Fruit fly (Drosophila melanogaster) whole organism, embryonic: Measurements from ENCODE around the gene Est-Q.

Experiments
- ATbp ChIP-seq: fragments of 200-800 bp; sonication (Bioruptor generic); optimal IDR thresholded peaks from 2 replicates; lab custom pipeline; 2017; ENCODE audit warnings: missing biosample characterization, mild to moderate bottlenecking, missing genetic modification characterization, missing genetic modification reagents
- Adf1 ChIP-seq: fragments of 200-800 bp; sonication (Bioruptor generic); IDR thresholded peaks from 2 replicates; pipeline ENCODE4 v1.3.6; 2022; ENCODE audit warnings: missing biosample characterization, missing genetic modification characterization
- Bteb2 ChIP-seq: fragments of 200-800 bp; sonication (Bioruptor generic); optimal IDR thresholded peaks from 2 replicates; lab custom pipeline; 2016; ENCODE audit warnings: missing biosample characterization, missing genetic modification characterization
- CG10209 ChIP-seq: fragments of 200-800 bp; sonication (Bioruptor generic); optimal IDR thresholded peaks from 3 replicates; lab custom pipeline; 2017; ENCODE audit warnings: missing biosample characterization, mild to moderate bottlenecking, missing genetic modification characterization, missing genetic modification reagents
- CG10267 ChIP-seq: fragments of 200-800 bp; sonication (Bioruptor generic); optimal IDR thresholded peaks from 2 replicates; lab custom pipeline; 2018; ENCODE audit warnings: missing biosample characterization, mild to moderate bottlenecking, missing genetic modification characterization, moderate library complexity
- CG10979 ChIP-seq: fragments of 200-800 bp; sonication (Bioruptor generic); optimal IDR thresholded peaks from 2 replicates; lab custom pipeline; 2018; ENCODE audit warnings: missing biosample characterization, mild to moderate bottlenecking, missing genetic modification characterization, moderate library complexity
- CG18599 ChIP-seq: fragments of 200-800 bp; sonication (Bioruptor generic); optimal IDR thresholded peaks from 3 replicates; lab custom pipeline; 2017; ENCODE audit warnings: missing biosample characterization, missing genetic modification characterization, mild to moderate bottlenecking, moderate library complexity, missing genetic modification reagents
- CG3281 ChIP-seq: fragments of 200-800 bp; sonication (Bioruptor generic); optimal IDR thresholded peaks from 3 replicates; lab custom pipeline; 2017; ENCODE audit warnings: missing biosample characterization, mild to moderate bottlenecking, missing genetic modification characterization
- CG3838 ChIP-seq: fragments of 200-800 bp; sonication (Bioruptor generic); optimal IDR thresholded peaks from 3 replicates; lab custom pipeline; 2016; ENCODE audit warnings: missing biosample characterization, missing genetic modification characterization
- CG4730 ChIP-seq: fragments of 200-800 bp; sonication (Bioruptor generic); IDR thresholded peaks from 2 replicates; pipeline ENCODE4 v1.3.6; 2022; ENCODE audit warnings: missing biosample characterization, missing genetic modification characterization
- CG7271 ChIP-seq: fragments of 200-800 bp; sonication (Bioruptor generic); optimal IDR thresholded peaks from 2 replicates; lab custom pipeline; 2018; ENCODE audit warnings: missing biosample characterization, mild to moderate bottlenecking, missing genetic modification characterization, moderate library complexity
- CG8089 ChIP-seq: fragments of 200-800 bp; sonication (Bioruptor generic); optimal IDR thresholded peaks from 3 replicates; lab custom pipeline; 2016; ENCODE audit warnings: missing biosample characterization, missing genetic modification characterization
- CG8765 ChIP-seq: fragments of 200-800 bp; sonication (Bioruptor generic); IDR thresholded peaks from 2 replicates; pipeline ENCODE4 v1.3.6; 2022; ENCODE audit warnings: missing biosample characterization, missing genetic modification characterization
- CG9932 ChIP-seq: fragments of 200-800 bp; sonication (Bioruptor generic); IDR thresholded peaks from 2 replicates; pipeline ENCODE4 v1.3.6; 2022; ENCODE audit warnings: missing biosample characterization, missing genetic modification characterization
- CHES-1-like ChIP-seq: fragments of 200-800 bp; sonication (Bioruptor generic); optimal IDR thresholded peaks from 2 replicates; lab custom pipeline; 2016; ENCODE audit warnings: missing biosample characterization, missing genetic modification characterization
- D19B ChIP-seq: fragments of 200-800 bp; sonication (Bioruptor generic); optimal IDR thresholded peaks from 2 replicates; lab custom pipeline; 2017; ENCODE audit warnings: missing biosample characterization, mild to moderate bottlenecking, missing genetic modification characterization
- Hand ChIP-seq: fragments of 200-800 bp; sonication (Bioruptor generic); optimal IDR thresholded peaks from 2 replicates; lab custom pipeline; 2017; ENCODE audit warnings: mild to moderate bottlenecking, missing biosample characterization, missing genetic modification reagents, missing genetic modification characterization
- Hsf ChIP-seq: fragments of 200-800 bp; sonication (Bioruptor generic); optimal IDR thresholded peaks from 3 replicates; lab custom pipeline; 2016; ENCODE audit warnings: missing biosample characterization, missing genetic modification characterization
- Mes4 ChIP-seq: fragments of 200-800 bp; sonication (Bioruptor generic); optimal IDR thresholded peaks from 2 replicates; lab custom pipeline; 2016; ENCODE audit warnings: missing biosample characterization, missing genetic modification characterization
- Nf-YA ChIP-seq: fragments of 200-800 bp; sonication (Bioruptor generic); IDR thresholded peaks from 2 replicates; pipeline ENCODE4 v1.3.6; 2022; ENCODE audit warnings: missing biosample characterization, missing genetic modification characterization
- Nf-YC ChIP-seq: fragments of 200-800 bp; optimal IDR thresholded peaks from 3 replicates; lab custom pipeline; 2019; ENCODE audit warnings: missing biosample characterization, mild to moderate bottlenecking, missing genetic modification characterization, moderate library complexity
- Ptx1 ChIP-seq: fragments of 200-800 bp; sonication (Bioruptor generic); IDR thresholded peaks from 2 replicates; pipeline ENCODE4 v1.3.6; 2022; ENCODE audit warnings: missing biosample characterization, missing genetic modification characterization
- Rfx ChIP-seq: fragments of 200-800 bp; sonication (Bioruptor generic); IDR thresholded peaks from 2 replicates; pipeline ENCODE4 v1.3.6; 2022; ENCODE audit warnings: missing biosample characterization, missing genetic modification characterization
- Sin3A ChIP-seq: fragments of >200 bp; optimal IDR thresholded peaks from 2 replicates; lab custom pipeline; 2018
- Stat92E ChIP-seq, 3 experiments: fragments of >200 bp in 2 of 3; fragments of 200-800 bp in 1 of 3; sonication (Bioruptor generic) in 1 of 3; optimal IDR thresholded peaks; 2 replicates each; lab custom pipeline; 2017 to 2019; ENCODE audit warnings: missing biosample characterization in 3 of 3, missing genetic modification characterization in 3 of 3, mild to moderate bottlenecking in 1 of 3, moderate library complexity in 1 of 3
- ac ChIP-seq: fragments of 200-800 bp; sonication (Bioruptor generic); optimal IDR thresholded peaks from 3 replicates; lab custom pipeline; 2017; ENCODE audit warnings: missing biosample characterization, mild to moderate bottlenecking, missing genetic modification characterization
- bab2 ChIP-seq: fragments of 200-800 bp; sonication (Bioruptor generic); optimal IDR thresholded peaks from 2 replicates; lab custom pipeline; 2016; ENCODE audit warnings: missing biosample characterization, missing genetic modification characterization
- btn ChIP-seq: fragments of 200-800 bp; sonication (Bioruptor generic); optimal IDR thresholded peaks from 2 replicates; lab custom pipeline; 2016; ENCODE audit warnings: missing biosample characterization, missing genetic modification characterization
- cato ChIP-seq: fragments of 200-800 bp; sonication (Bioruptor generic); optimal IDR thresholded peaks from 2 replicates; lab custom pipeline; 2016; ENCODE audit warnings: missing biosample characterization, missing genetic modification characterization, borderline replicate concordance
- crp ChIP-seq, 2 experiments: fragments of 200-800 bp; sonication (Bioruptor generic); optimal IDR thresholded peaks; 2 replicates in 1 of 2; 3 replicates in 1 of 2; lab custom pipeline; 2017; ENCODE audit warnings: missing biosample characterization in 2 of 2, missing genetic modification characterization in 2 of 2, mild to moderate bottlenecking in 1 of 2, moderate library complexity in 1 of 2
- dmrt99B ChIP-seq: fragments of 200-800 bp; sonication (Bioruptor generic); optimal IDR thresholded peaks from 2 replicates; lab custom pipeline; 2018; ENCODE audit warnings: missing biosample characterization, mild to moderate bottlenecking, missing genetic modification characterization, moderate library complexity
- dpn ChIP-seq, 2 experiments: fragments of 200-800 bp; sonication (Bioruptor generic); optimal IDR thresholded peaks; 3 replicates each; lab custom pipeline; 2016; ENCODE audit warnings: missing biosample characterization in 2 of 2, missing genetic modification characterization in 2 of 2
- fu2 ChIP-seq: fragments of 200-800 bp; sonication (Bioruptor generic); optimal IDR thresholded peaks from 2 replicates; lab custom pipeline; 2016; ENCODE audit warnings: missing biosample characterization, missing genetic modification characterization
- gsb-n ChIP-seq: fragments of 200-800 bp; sonication (Bioruptor generic); optimal IDR thresholded peaks from 3 replicates; lab custom pipeline; 2018; ENCODE audit warnings: missing biosample characterization, mild to moderate bottlenecking, missing genetic modification characterization
- ham ChIP-seq: fragments of 200-800 bp; sonication (Bioruptor generic); IDR thresholded peaks from 2 replicates; pipeline ENCODE4 v1.3.6; 2022; ENCODE audit warnings: missing biosample characterization, missing genetic modification characterization
- lola ChIP-seq, 3 experiments: fragments of >200 bp in 2 of 3; fragments of 200-800 bp in 1 of 3; sonication (Bioruptor generic) in 1 of 3; optimal IDR thresholded peaks; 2 replicates each; lab custom pipeline; 2017 to 2019; ENCODE audit warnings: missing biosample characterization in 3 of 3, missing genetic modification characterization in 3 of 3, mild to moderate bottlenecking in 1 of 3, moderate library complexity in 1 of 3
- odd ChIP-seq: fragments of 200-800 bp; sonication (Bioruptor generic); optimal IDR thresholded peaks from 2 replicates; lab custom pipeline; 2017; ENCODE audit warnings: missing biosample characterization, mild to moderate bottlenecking, missing genetic modification characterization
- onecut ChIP-seq: fragments of 200-800 bp; sonication (Bioruptor generic); IDR thresholded peaks from 2 replicates; pipeline ENCODE4 v1.3.6; 2022; ENCODE audit warnings: missing biosample characterization, missing genetic modification characterization
- pum ChIP-seq: fragments of 200-800 bp; sonication (Bioruptor generic); optimal IDR thresholded peaks from 2 replicates; lab custom pipeline; 2016; ENCODE audit warnings: missing biosample characterization, missing genetic modification characterization
- salm ChIP-seq: fragments of 200-800 bp; sonication (Bioruptor generic); optimal IDR thresholded peaks from 2 replicates; lab custom pipeline; 2018; ENCODE audit warnings: missing biosample characterization, mild to moderate bottlenecking, missing genetic modification characterization
- scrt ChIP-seq: fragments of 200-800 bp; sonication (Bioruptor generic); optimal IDR thresholded peaks from 2 replicates; lab custom pipeline; 2018; ENCODE audit warnings: missing biosample characterization, mild to moderate bottlenecking, missing genetic modification characterization, moderate library complexity
- sd ChIP-seq: fragments of 200-800 bp; sonication (Bioruptor generic); optimal IDR thresholded peaks from 3 replicates; lab custom pipeline; 2018; ENCODE audit warnings: missing biosample characterization, mild to moderate bottlenecking, missing genetic modification characterization, moderate library complexity
- seq ChIP-seq: fragments of 200-800 bp; sonication (Bioruptor generic); IDR thresholded peaks from 2 replicates; pipeline ENCODE4 v1.3.6; 2022; ENCODE audit warnings: missing biosample characterization, missing genetic modification characterization
- sisA ChIP-seq: fragments of 200-800 bp; sonication (Bioruptor generic); IDR thresholded peaks from 2 replicates; pipeline ENCODE4 v1.3.6; 2022; ENCODE audit warnings: missing biosample characterization, missing genetic modification characterization
- wek ChIP-seq: fragments of 200-800 bp; sonication (Bioruptor generic); optimal IDR thresholded peaks from 3 replicates; lab custom pipeline; 2018; ENCODE audit warnings: missing biosample characterization, mild to moderate bottlenecking, missing genetic modification characterization, moderate library complexity
- z ChIP-seq: fragments of 200-800 bp; sonication (Bioruptor generic); IDR thresholded peaks from 3 replicates; pipeline ENCODE4 v1.3.6; 2022; ENCODE audit warnings: missing biosample characterization, missing genetic modification characterization
- zf30C ChIP-seq: fragments of 200-800 bp; sonication (Bioruptor generic); optimal IDR thresholded peaks from 3 replicates; lab custom pipeline; 2018; ENCODE audit warnings: missing biosample characterization, mild to moderate bottlenecking, missing genetic modification characterization

Gene Est-Q

DNA sequence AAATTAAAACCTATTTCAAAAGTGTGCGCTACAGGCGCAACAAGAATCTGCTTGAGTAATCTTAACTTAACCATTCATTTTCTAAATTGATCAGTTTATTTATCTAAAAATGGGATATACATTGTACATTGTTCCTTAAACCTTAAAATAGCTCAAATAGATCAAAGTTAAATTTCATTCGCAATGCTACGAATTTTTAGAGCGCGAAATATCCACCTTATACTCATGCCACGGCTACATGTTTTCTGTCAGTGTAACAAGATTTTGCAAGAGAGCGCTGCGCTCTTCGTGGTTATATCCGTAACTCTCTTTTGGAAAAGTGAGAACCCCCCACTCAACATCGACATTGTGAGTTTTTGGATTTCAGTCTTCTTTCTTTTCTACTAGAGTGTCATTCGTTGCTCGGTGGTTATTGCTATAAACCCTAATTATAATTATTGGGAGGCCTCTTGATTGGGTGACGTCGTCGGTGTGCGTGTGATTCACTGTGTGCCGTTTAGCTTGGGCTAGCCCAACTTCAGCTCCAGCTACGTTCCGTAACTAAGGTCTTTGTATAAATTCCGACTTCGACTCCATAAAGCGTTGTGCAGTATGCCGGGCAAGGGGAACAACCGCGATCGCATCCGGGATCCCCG lies 8.4 kb downstream of the Est-Q start (continued):
- TF ChIP-seq onecut (GFP tag; lab: Robert Waterston, UW) (no peak), ATbp (GFP tag; lab: Kevin White, UChicago) (peak; percentile 25), D19B (GFP tag; lab: Kevin White, UChicago) (no peak), odd (GFP tag; lab: Kevin White, UChicago) (no peak), CG18599 (peak; percentile 35), CHES-1-like (GFP tag; lab: Kevin White, UChicago) (no peak), Adf1 (no peak), CG3281 (GFP tag; lab: Kevin White, UChicago) (peak; percentile 49), CG8089 (GFP tag; lab: Kevin White, UChicago) (no peak), sd (tag; lab: Kevin White, UChicago) (no peak), salm (no peak), zf30C (GFP tag; lab: Kevin White, UChicago) (peak; percentile 82), gsb-n (tag; lab: Kevin White, UChicago) (no peak), dmrt99B (tag; lab: Kevin White, UChicago) (peak; percentile 50), CG8765 (GFP tag; lab: Robert Waterston, UW) (no peak), sisA (GFP tag; lab: Robert Waterston, UW) (no peak), Sin3A (lab: Kevin White, UChicago) (no peak), z (GFP tag; lab: Robert Waterston, UW) (no peak), Rfx (peak; percentile 66), lola (GFP tag; optimal IDR thresholded peaks at IDR 0.05; lab: Kevin White, UChicago) (peak in 1 of 3 experiments; percentile 25)
- TF ChIP-seq, all 482 proteins: peak for 158

DNA sequence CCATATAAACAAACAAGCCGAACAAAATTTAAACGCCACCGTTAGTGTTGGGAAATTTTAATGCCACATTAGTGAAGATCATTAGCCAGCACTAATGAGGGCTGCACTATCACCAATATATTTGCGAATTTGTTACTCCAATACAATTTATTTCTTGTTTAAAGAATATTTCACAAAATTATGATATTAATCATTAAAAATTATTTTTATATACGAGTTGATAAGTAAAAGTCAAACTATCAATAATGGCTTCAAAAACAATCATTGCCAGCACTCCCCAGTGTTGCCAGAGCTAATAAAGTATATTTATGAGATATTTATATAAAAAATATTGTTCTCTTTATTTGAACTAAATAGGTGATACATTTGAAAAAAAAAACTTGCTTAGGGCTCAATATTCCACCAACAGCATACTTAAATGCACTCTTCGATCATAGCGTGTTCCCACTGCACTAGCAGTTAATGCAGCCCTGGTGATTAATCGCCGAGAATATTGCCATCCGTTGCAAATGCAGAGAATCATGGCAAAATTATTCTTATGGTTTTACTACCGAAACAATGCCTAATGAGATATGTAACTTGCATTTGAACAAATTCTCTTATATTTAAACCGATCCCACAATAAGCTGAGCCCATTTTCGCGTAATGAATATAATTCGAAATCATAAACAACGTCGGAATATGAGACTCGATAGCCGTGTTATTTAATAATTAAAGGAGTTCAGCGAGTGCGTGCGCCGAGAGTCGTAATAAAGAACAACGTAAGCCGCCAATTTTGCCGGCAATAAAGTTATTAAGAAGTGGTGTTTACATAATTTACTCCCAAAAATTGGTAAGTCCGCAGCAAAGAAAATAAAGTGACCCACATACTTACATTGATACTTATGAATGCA lies 14.8 kb downstream of the Est-Q start, which contains the start of the genes SAK and Cdk12:
SAK (minus strand) TSS at position 65 of the 893 bp plus-strand sequence.
Cdk12 (plus strand) TSS at position 484 of the 893 bp plus-strand sequence.
- TF ChIP-seq Bteb2 (GFP tag; lab: Kevin White, UChicago) (no peak), scrt (GFP tag; lab: Kevin White, UChicago) (peak; percentile 71), dpn (GFP tag; optimal IDR thresholded peaks at IDR 0.05; lab: Kevin White, UChicago) (peak; percentile 59 to 85), seq (GFP tag; lab: Robert Waterston, UW) (peak; percentile 64), CG10209 (GFP tag; lab: Kevin White, UChicago) (peak; percentile 87), CG10979 (tag; lab: Kevin White, UChicago) (peak; percentile 80), CG4730 (GFP tag; lab: Robert Waterston, UW) (no peak; the same call in 1 of the 2 replicates), crp (GFP tag; optimal IDR thresholded peaks at IDR 0.05; lab: Kevin White, UChicago) (peak in 1 of 2 experiments; percentile 33), btn (GFP tag; lab: Kevin White, UChicago) (peak; percentile 1), Stat92E (GFP tag; optimal IDR thresholded peaks at IDR 0.05; lab: Kevin White, UChicago) (peak in 1 of 3 experiments; percentile 2), Nf-YC (tag; lab: Kevin White, UChicago) (peak; percentile 83), bab2 (peak; percentile 58), cato (peak; percentile 68), ac (GFP tag; lab: Kevin White, UChicago) (peak; percentile 5), Nf-YA (GFP tag; lab: Robert Waterston, UW) (no peak), CG3838 (GFP tag; lab: Kevin White, UChicago) (peak; percentile 47), Mes4 (GFP tag; lab: Kevin White, UChicago) (peak; percentile 29), pum (GFP tag; lab: Kevin White, UChicago) (peak; percentile 60), salm (peak; percentile 60), CG9932 (GFP tag; lab: Robert Waterston, UW) (peak; percentile 90), Hand (GFP tag; lab: Kevin White, UChicago) (peak; percentile 36), Hsf (GFP tag; lab: Kevin White, UChicago) (peak; percentile 71), fu2 (GFP tag; lab: Kevin White, UChicago) (peak; percentile 67), CG10267 (tag; lab: Kevin White, UChicago) (peak; percentile 95), Ptx1 (GFP tag; lab: Robert Waterston, UW) (peak; percentile 88), CG7271 (tag; lab: Kevin White, UChicago) (peak; percentile 57), ham (GFP tag; lab: Robert Waterston, UW) (peak; percentile 24; the same call in 1 of the 2 replicates), wek (no peak)
